Worm (Caenorhabditis elegans): ENCODE results near the gene fbxb-112.

Gene fbxb-112

ce11 chrII:3515384-3516053 lies 24.6 kb downstream of the fbxb-112 start, which contains the start of the genes Y49F6B.14 and clec-125 (continued):
- no peak for TF ChIP-seq snu-23 (GFP tag; optimal IDR thresholded peaks at IDR 0.05)
- no peak for TF ChIP-seq nhr-11 (tag; optimal IDR thresholded peaks at IDR 0.05)
- no peak for TF ChIP-seq dsc-1 (tag; optimal IDR thresholded peaks at IDR 0.05)

DNA sequence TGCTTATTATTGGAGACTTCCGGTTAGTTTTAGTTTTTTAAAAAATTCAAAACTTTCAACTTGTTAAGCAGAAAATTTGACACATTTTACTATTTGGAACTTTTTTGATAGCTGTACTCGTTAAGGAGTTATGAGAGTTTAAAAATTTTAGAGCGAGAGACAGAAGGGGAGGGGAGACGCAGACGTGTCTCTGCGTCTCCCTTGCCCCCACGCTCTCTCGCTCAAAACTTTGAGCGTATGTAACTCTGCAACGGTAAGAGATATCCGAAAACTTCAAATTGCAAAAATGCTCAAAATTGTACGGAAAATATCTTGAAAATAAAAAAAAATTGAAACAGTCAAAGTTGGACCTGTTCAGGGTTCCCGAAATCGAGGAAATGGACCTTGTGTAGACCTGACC lies 25.3 kb downstream of the fbxb-112 start:
- TF ChIP-seq elt-3 (tag; optimal IDR thresholded peaks at IDR 0.05) (no peak), egl-27 (tag; optimal IDR thresholded peaks at IDR 0.05) (no peak), lsy-2 (tag; optimal IDR thresholded peaks at IDR 0.05) (no peak), nhr-19 (GFP tag; conservative IDR thresholded peaks at IDR 0.05) (no peak), fkh-4 (tag; optimal IDR thresholded peaks at IDR 0.05; ENCODE audit: borderline replicate concordance) (no peak), fos-1 (tag; optimal IDR thresholded peaks at IDR 0.05) (no peak), ceh-8 (GFP tag; optimal IDR thresholded peaks at IDR 0.05) (no peak), nhr-77 (tag; optimal IDR thresholded peaks at IDR 0.05) (no peak), unc-30 (tag; optimal IDR thresholded peaks at IDR 0.05) (no peak)

- TF ChIP-seq nhr-11 (tag; optimal IDR thresholded peaks at IDR 0.05): no peak
- peak; percentile 65 for TF ChIP-seq tbx-2 (tag; optimal IDR thresholded peaks at IDR 0.05)
- no peak for TF ChIP-seq aha-1 (tag; optimal IDR thresholded peaks at IDR 0.05)
- TF ChIP-seq pax-3 (tag; optimal IDR thresholded peaks at IDR 0.05): no peak
- TF ChIP-seq nhr-47 (tag; optimal IDR thresholded peaks at IDR 0.05): peak; percentile 83
- peak; percentile 81 for TF ChIP-seq nhr-71 (tag; optimal IDR thresholded peaks at IDR 0.05)
- no peak for TF ChIP-seq zag-1 (tag; optimal IDR thresholded peaks at IDR 0.05)
- peak; percentile 47 for TF ChIP-seq skn-1 (tag; optimal IDR thresholded peaks at IDR 0.05)
- TF ChIP-seq nhr-90 (tag; optimal IDR thresholded peaks at IDR 0.05; ENCODE audit: poor library complexity): peak; percentile 90
- peak; percentile 53 for TF ChIP-seq fos-1 (tag; optimal IDR thresholded peaks at IDR 0.05)
- TF ChIP-seq xbp-1 (tag; optimal IDR thresholded peaks at IDR 0.05): peak; percentile 74
- TF ChIP-seq unc-62 (GFP tag; optimal IDR thresholded peaks at IDR 0.05): no peak
- TF ChIP-seq nhr-12 (tag; optimal IDR thresholded peaks at IDR 0.05): no peak
- TF ChIP-seq unc-86 (tag; optimal IDR thresholded peaks at IDR 0.05): peak; percentile 48
- peak; percentile 30 to 76 for TF ChIP-seq lin-35 (GFP tag; optimal IDR thresholded peaks at IDR 0.05)
- peak; percentile 43 for TF ChIP-seq irx-1 (tag; optimal IDR thresholded peaks at IDR 0.05)
- no peak for TF ChIP-seq efl-3 (GFP tag; optimal IDR thresholded peaks at IDR 0.05)
- no peak for TF ChIP-seq ces-1 (GFP tag; optimal IDR thresholded peaks at IDR 0.05)
- no peak for TF ChIP-seq hlh-17 (GFP tag; optimal IDR thresholded peaks at IDR 0.05; ENCODE audit: borderline replicate concordance)
- peak in 1 of 2 experiments; percentile 50 for TF ChIP-seq mdl-1 (tag; optimal IDR thresholded peaks at IDR 0.05)
- TF ChIP-seq snu-23 (GFP tag; optimal IDR thresholded peaks at IDR 0.05): peak; percentile 87
- TF ChIP-seq ztf-4 (tag; optimal IDR thresholded peaks at IDR 0.05): peak; percentile 64
- TF ChIP-seq fkh-10 (GFP tag; optimal IDR thresholded peaks at IDR 0.05): peak; percentile 10
- TF ChIP-seq elt-2 (tag; optimal IDR thresholded peaks at IDR 0.05): peak; percentile 65
- TF ChIP-seq ceh-8 (GFP tag; optimal IDR thresholded peaks at IDR 0.05): peak; percentile 4
- peak; percentile 39 for TF ChIP-seq lir-3 (tag; optimal IDR thresholded peaks at IDR 0.05; ENCODE audit: poor library complexity)
- TF ChIP-seq elt-3 (tag; optimal IDR thresholded peaks at IDR 0.05): peak in 2 of 6 experiments; percentile 2 to 40
- TF ChIP-seq ceh-88 (GFP tag; IDR thresholded peaks at IDR 0.05): 0 out of 2 replicates have a peak, but pooled peaks have one; percentile 33
- no peak for TF ChIP-seq isw-1 (GFP tag; IDR thresholded peaks at IDR 0.05)
- TF ChIP-seq efl-1 (optimal IDR thresholded peaks at IDR 0.05): peak; percentile 38 to 59
- TF ChIP-seq efl-1 (GFP tag; optimal IDR thresholded peaks at IDR 0.05 in 1 of 2): peak; percentile 40 to 93
- TF ChIP-seq ceh-82 (tag; optimal IDR thresholded peaks at IDR 0.05): peak in 2 of 3 experiments; percentile 13 to 37
- TF ChIP-seq fkh-8 (tag; optimal IDR thresholded peaks at IDR 0.05): peak; percentile 44
- peak; percentile 29 for TF ChIP-seq C04F5.9 (tag; optimal IDR thresholded peaks at IDR 0.05)
- peak; percentile 28 for TF ChIP-seq F16B12.6 (tag; optimal IDR thresholded peaks at IDR 0.05)
- TF ChIP-seq lin-13 (GFP tag; optimal IDR thresholded peaks at IDR 0.05): peak; percentile 79
- TF ChIP-seq egl-27 (tag; optimal IDR thresholded peaks at IDR 0.05): peak in 1 of 2 experiments; percentile 35
- no peak for TF ChIP-seq unc-98 (GFP tag; IDR thresholded peaks at IDR 0.05)
- TF ChIP-seq nhr-19 (GFP tag; conservative IDR thresholded peaks at IDR 0.05): peak; percentile 65
- TF ChIP-seq dsc-1 (tag; optimal IDR thresholded peaks at IDR 0.05): peak; percentile 62
- TF ChIP-seq lin-14 (GFP tag; optimal IDR thresholded peaks at IDR 0.05): peak; percentile 76
- TF ChIP-seq ama-1 (optimal IDR thresholded peaks at IDR 0.05): no peak
Measured at ce11 chrII:3518961-3519544, 28.2 kb downstream of the fbxb-112 start, which contains the start of gene clec-126. Gene clec-126 (plus strand): TSS chrII:3519494.
